Worm (Caenorhabditis elegans) whole organism, young adult: ENCODE data around the gene mrps-18A.

Experiments
- F10E7.11 ChIP-seq: sonication (generic microtip); optimal IDR thresholded peaks from 2 replicates; lab custom pipeline; 2017; ENCODE audit warnings: mild to moderate bottlenecking, missing genetic modification characterization, moderate library complexity, missing compliant biosample characterization
- F37B4.10 ChIP-seq: fragments of 200-800 bp; sonication (Bioruptor generic); IDR thresholded peaks from 2 replicates; pipeline ENCODE4 v1.3.6; 2022; ENCODE audit warnings: missing genetic modification characterization, missing compliant biosample characterization
- T07F8.4 ChIP-seq: sonication (generic microtip); optimal IDR thresholded peaks from 2 replicates; lab custom pipeline; 2016; ENCODE audit warnings: mild to moderate bottlenecking, missing genetic modification characterization, moderate library complexity, missing compliant biosample characterization
- ama-1 ChIP-seq, 3 experiments: fragments of 150-350 bp in 1 of 3; sonication (generic microtip) in 2 of 3; optimal IDR thresholded peaks; 2 replicates each; lab custom pipeline; 2014 to 2018; ENCODE audit warnings: missing biosample characterization in 2 of 3, missing genetic modification characterization in 2 of 3, missing genetic modification reagents in 2 of 3
- bed-1 ChIP-seq: fragments of 200-800 bp; sonication (Bioruptor generic); IDR thresholded peaks from 2 replicates; pipeline ENCODE4 v1.3.6; 2022; ENCODE audit warnings: missing genetic modification reagents, missing genetic modification characterization, missing compliant biosample characterization
- nhr-90 ChIP-seq: sonication (generic microtip); optimal IDR thresholded peaks from 2 replicates; lab custom pipeline; 2016; ENCODE audit warnings: missing genotype, mild to moderate bottlenecking, missing genetic modification characterization, missing compliant biosample characterization
- rec-8 ChIP-seq, 2 experiments: sonication (generic microtip); optimal IDR thresholded peaks; 2 replicates each; lab custom pipeline; 2016; ENCODE audit warnings: mild to moderate bottlenecking in 2 of 2, missing genetic modification characterization in 2 of 2, missing genetic modification reagents in 2 of 2, missing genotype in 2 of 2, missing biosample characterization in 1 of 2, missing compliant biosample characterization in 1 of 2, moderate library complexity in 1 of 2
- tlf-1 ChIP-seq: fragments of 200-800 bp; sonication (Bioruptor generic); optimal IDR thresholded peaks from 2 replicates; lab custom pipeline; 2018; ENCODE audit warnings: mild to moderate bottlenecking, missing genetic modification characterization, missing compliant biosample characterization
- unc-130 ChIP-seq: sonication (generic microtip); optimal IDR thresholded peaks from 2 replicates; lab custom pipeline; 2016; ENCODE audit warnings: missing genetic modification reagents, missing genetic modification characterization, missing compliant biosample characterization
- ztf-25 ChIP-seq: fragments of 200-800 bp; sonication (Bioruptor generic); IDR thresholded peaks from 2 replicates; pipeline ENCODE4 v1.3.6; 2022; ENCODE audit warnings: missing genetic modification reagents, missing genetic modification characterization, missing compliant biosample characterization

DNA sequence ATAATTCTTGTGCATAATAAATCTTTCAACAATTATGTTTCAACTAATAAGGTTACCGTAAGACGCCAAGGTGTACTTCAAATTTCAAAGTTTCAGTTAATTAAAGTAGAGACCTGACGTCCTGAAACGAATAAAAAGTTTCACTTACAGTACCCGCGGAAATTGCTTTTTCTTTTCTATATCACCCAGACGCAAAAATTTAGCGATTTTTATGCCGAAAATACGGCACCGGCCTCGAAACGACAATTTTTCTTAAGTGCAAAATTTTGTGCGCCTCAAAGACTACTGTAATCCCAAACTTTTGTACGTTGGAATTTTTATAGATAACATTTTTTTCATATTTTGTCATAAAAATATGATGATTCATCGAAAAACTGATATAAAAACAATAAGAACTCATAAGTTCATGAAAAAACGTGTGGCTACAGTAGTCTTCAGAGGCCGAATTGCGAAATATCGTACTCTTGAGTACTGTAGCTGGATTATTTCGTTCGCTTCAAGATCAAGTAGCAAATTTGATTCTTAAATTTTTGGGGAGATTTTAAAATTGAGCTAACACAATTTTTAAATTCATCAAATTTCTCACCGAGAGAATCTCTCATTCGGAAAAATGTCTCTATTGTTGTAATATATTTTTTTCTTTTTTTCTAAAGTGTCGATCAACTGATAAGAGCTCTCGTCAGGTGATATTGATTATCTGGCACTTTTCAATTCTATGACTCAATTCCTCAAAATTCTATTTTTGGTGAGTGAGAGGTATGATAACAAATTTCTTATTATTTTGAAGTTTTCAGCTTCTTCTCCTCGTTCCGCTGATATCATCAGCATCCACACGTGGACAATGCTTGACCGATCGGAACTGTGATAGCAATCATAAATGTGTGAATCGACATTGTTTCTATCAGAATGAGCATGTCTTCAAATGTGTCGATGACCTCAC is 5.9 kb downstream of the mrps-18A start, which contains the start of gene ZC262.13:
- no peak for TF ChIP-seq unc-130 (GFP tag; lab: Kevin White, UChicago)
- TF ChIP-seq ama-1 (optimal IDR thresholded peaks at IDR 0.05; lab: Kevin White, UChicago) = no peak
- TF ChIP-seq ama-1 (GFP tag; optimal IDR thresholded peaks at IDR 0.05; lab: Kevin White, UChicago) = no peak
- no peak for TF ChIP-seq F10E7.11 (tag; lab: Kevin White, UChicago)
- no peak for TF ChIP-seq nhr-90
- TF ChIP-seq rec-8 (tag; optimal IDR thresholded peaks at IDR 0.05; lab: Kevin White, UChicago) = no peak
- TF ChIP-seq F37B4.10 (GFP tag; lab: Robert Waterston, UW) = no peak
- TF ChIP-seq ztf-25 (GFP tag; lab: Robert Waterston, UW) = no peak
- TF ChIP-seq bed-1 (GFP tag; lab: Robert Waterston, UW) = no peak
- no peak for TF ChIP-seq T07F8.4 (tag; lab: Kevin White, UChicago)
- no peak for TF ChIP-seq tlf-1 (GFP tag; lab: Kevin White, UChicago)
